Worm (Caenorhabditis elegans) whole organism, mixed stage, embryonic: ENCODE measurements around the gene F14B8.4.

ENCODE experiments used
- M03D4.4 ChIP-seq: sonication (generic microtip); optimal IDR thresholded peaks from 2 replicates; lab custom pipeline; 2017; ENCODE audit warnings: mild to moderate bottlenecking, missing genetic modification characterization, missing compliant biosample characterization
- bed-3 ChIP-seq: fragments of 200-800 bp; sonication (Bioruptor generic); optimal IDR thresholded peaks from 3 replicates; lab custom pipeline; 2018; ENCODE audit warnings: mild to moderate bottlenecking, missing genetic modification characterization, moderate library complexity, missing compliant biosample characterization
- blmp-1 ChIP-seq: fragments of 150-350 bp; optimal IDR thresholded peaks from 2 replicates; lab custom pipeline; 2014; ENCODE audit warnings: missing biosample characterization, missing genetic modification characterization
- ceh-39 ChIP-seq: fragments of 150-350 bp; optimal IDR thresholded peaks from 2 replicates; lab custom pipeline; 2014; ENCODE audit warnings: missing biosample characterization, missing genetic modification characterization
- ceh-43 ChIP-seq: fragments of 200-800 bp; sonication (Bioruptor generic); optimal IDR thresholded peaks from 2 replicates; lab custom pipeline; 2018; ENCODE audit warnings: mild to moderate bottlenecking, missing genetic modification characterization, moderate library complexity, missing compliant biosample characterization
- ceh-83 ChIP-seq: fragments of 200-800 bp; sonication (Bioruptor generic); optimal IDR thresholded peaks from 2 replicates; lab custom pipeline; 2018; ENCODE audit warnings: mild to moderate bottlenecking, missing genetic modification characterization, missing compliant biosample characterization
- ces-1 ChIP-seq: fragments of 150-350 bp; optimal IDR thresholded peaks from 2 replicates; lab custom pipeline; 2014; ENCODE audit warnings: missing biosample characterization, missing genetic modification reagents, missing genetic modification characterization
- cnd-1 ChIP-seq: fragments of 200-800 bp; sonication (Bioruptor generic); optimal IDR thresholded peaks from 2 replicates; lab custom pipeline; 2018; ENCODE audit warnings: mild to moderate bottlenecking, missing genetic modification characterization, missing compliant biosample characterization
- drap-1 ChIP-seq: fragments of 200-800 bp; sonication (Bioruptor generic); optimal IDR thresholded peaks from 3 replicates; lab custom pipeline; 2018; ENCODE audit warnings: mild to moderate bottlenecking, missing genetic modification characterization, missing compliant biosample characterization
- elt-1 ChIP-seq: sonication (generic microtip); optimal IDR thresholded peaks from 2 replicates; lab custom pipeline; 2017; ENCODE audit warnings: missing genetic modification characterization, mild to moderate bottlenecking, missing compliant biosample characterization, antibody characterized with exemption, moderate library complexity, borderline replicate concordance; ENCODE audit not compliant: insufficient read depth
- elt-3 ChIP-seq: fragments of 150-350 bp; optimal IDR thresholded peaks from 2 replicates; lab custom pipeline; 2014; ENCODE audit warnings: missing biosample characterization, missing genetic modification characterization
- flh-1 ChIP-seq: fragments of 200-800 bp; sonication (Bioruptor generic); optimal IDR thresholded peaks from 2 replicates; lab custom pipeline; 2018; ENCODE audit warnings: mild to moderate bottlenecking, missing genetic modification characterization, moderate library complexity, missing compliant biosample characterization
- ham-2 ChIP-seq: fragments of 200-800 bp; sonication (Bioruptor generic); optimal IDR thresholded peaks from 2 replicates; lab custom pipeline; 2018; ENCODE audit warnings: mild to moderate bottlenecking, missing genetic modification characterization, missing compliant biosample characterization
- hlh-1 ChIP-seq: fragments of 150-350 bp; optimal IDR thresholded peaks from 2 replicates; lab custom pipeline; 2014; ENCODE audit warnings: missing biosample characterization, missing genetic modification reagents, missing genetic modification characterization
- lin-13 ChIP-seq: fragments of 150-350 bp; optimal IDR thresholded peaks from 2 replicates; lab custom pipeline; 2014; ENCODE audit warnings: missing biosample characterization, missing genetic modification characterization
- lin-32 ChIP-seq: fragments of 200-800 bp; sonication (Bioruptor generic); optimal IDR thresholded peaks from 2 replicates; lab custom pipeline; 2018; ENCODE audit warnings: mild to moderate bottlenecking, missing genetic modification characterization, missing compliant biosample characterization
- lsy-2 ChIP-seq: fragments of 150-350 bp; optimal IDR thresholded peaks from 2 replicates; lab custom pipeline; 2014; ENCODE audit warnings: missing biosample characterization, missing genetic modification characterization
- mab-5 ChIP-seq: fragments of 150-350 bp; optimal IDR thresholded peaks from 2 replicates; lab custom pipeline; 2014; ENCODE audit warnings: missing biosample characterization, missing genetic modification characterization
- mep-1 ChIP-seq: fragments of 150-350 bp; optimal IDR thresholded peaks from 2 replicates; lab custom pipeline; 2017; ENCODE audit warnings: missing biosample characterization, missing genetic modification reagents, missing genetic modification characterization, inconsistent platforms
- mls-2 ChIP-seq: sonication (generic microtip); optimal IDR thresholded peaks from 2 replicates; lab custom pipeline; 2016; ENCODE audit warnings: mild to moderate bottlenecking, missing genetic modification characterization, moderate library complexity, missing compliant biosample characterization
- nhr-12 ChIP-seq: fragments of 150-350 bp; optimal IDR thresholded peaks from 2 replicates; lab custom pipeline; 2014; ENCODE audit warnings: missing biosample characterization, missing genetic modification characterization
- nhr-2 ChIP-seq: fragments of 150-350 bp; optimal IDR thresholded peaks from 2 replicates; lab custom pipeline; 2014; ENCODE audit warnings: missing biosample characterization, missing genetic modification characterization
- nhr-237 ChIP-seq: fragments of 150-350 bp; optimal IDR thresholded peaks from 2 replicates; lab custom pipeline; 2014; ENCODE audit warnings: missing biosample characterization, missing genetic modification characterization
- nhr-28 ChIP-seq: fragments of 150-350 bp; optimal IDR thresholded peaks from 2 replicates; lab custom pipeline; 2014; ENCODE audit warnings: missing biosample characterization, missing genetic modification characterization
- nhr-76 ChIP-seq: sonication (generic microtip); optimal IDR thresholded peaks from 2 replicates; lab custom pipeline; 2017; ENCODE audit warnings: missing biosample characterization, missing genetic modification characterization
- pha-4 ChIP-seq: fragments of 150-350 bp; optimal IDR thresholded peaks from 2 replicates; lab custom pipeline; 2018; ENCODE audit warnings: missing biosample characterization, missing genetic modification reagents, missing genetic modification characterization
- sem-2 ChIP-seq: fragments of 200-800 bp; sonication (Bioruptor generic); optimal IDR thresholded peaks from 2 replicates; lab custom pipeline; 2018; ENCODE audit warnings: mild to moderate bottlenecking, missing genetic modification characterization, missing compliant biosample characterization
- snpc-4 ChIP-seq: fragments of 150-350 bp; optimal IDR thresholded peaks from 2 replicates; lab custom pipeline; 2014; ENCODE audit warnings: missing biosample characterization, missing genetic modification characterization
- sptf-1 ChIP-seq: sonication (generic microtip); optimal IDR thresholded peaks from 2 replicates; lab custom pipeline; 2017; ENCODE audit warnings: mild to moderate bottlenecking, missing genetic modification characterization, moderate library complexity, missing compliant biosample characterization
- tbx-8 ChIP-seq: fragments of 200-800 bp; sonication (Bioruptor generic); optimal IDR thresholded peaks from 2 replicates; lab custom pipeline; 2018; ENCODE audit warnings: mild to moderate bottlenecking, missing genetic modification characterization, moderate library complexity, missing compliant biosample characterization
- unc-120 ChIP-seq: sonication (generic microtip); optimal IDR thresholded peaks from 2 replicates; lab custom pipeline; 2017; ENCODE audit warnings: missing genetic modification characterization, missing compliant biosample characterization; ENCODE audit not compliant: poor library complexity, severe bottlenecking
- unc-39 ChIP-seq: fragments of 150-350 bp; optimal IDR thresholded peaks from 2 replicates; lab custom pipeline; 2014; ENCODE audit warnings: missing biosample characterization, missing genetic modification characterization
- unc-62 ChIP-seq: fragments of 150-350 bp; optimal IDR thresholded peaks from 2 replicates; lab custom pipeline; 2014; ENCODE audit warnings: missing biosample characterization, missing genetic modification reagents, missing genetic modification characterization
- zip-8 ChIP-seq: fragments of 150-350 bp; optimal IDR thresholded peaks from 2 replicates; lab custom pipeline; 2014; ENCODE audit warnings: missing biosample characterization, missing genetic modification characterization
- ztf-11 ChIP-seq: fragments of 150-350 bp; optimal IDR thresholded peaks from 2 replicates; lab custom pipeline; 2014; ENCODE audit warnings: missing biosample characterization, missing genetic modification characterization

Gene F14B8.4

DNA sequence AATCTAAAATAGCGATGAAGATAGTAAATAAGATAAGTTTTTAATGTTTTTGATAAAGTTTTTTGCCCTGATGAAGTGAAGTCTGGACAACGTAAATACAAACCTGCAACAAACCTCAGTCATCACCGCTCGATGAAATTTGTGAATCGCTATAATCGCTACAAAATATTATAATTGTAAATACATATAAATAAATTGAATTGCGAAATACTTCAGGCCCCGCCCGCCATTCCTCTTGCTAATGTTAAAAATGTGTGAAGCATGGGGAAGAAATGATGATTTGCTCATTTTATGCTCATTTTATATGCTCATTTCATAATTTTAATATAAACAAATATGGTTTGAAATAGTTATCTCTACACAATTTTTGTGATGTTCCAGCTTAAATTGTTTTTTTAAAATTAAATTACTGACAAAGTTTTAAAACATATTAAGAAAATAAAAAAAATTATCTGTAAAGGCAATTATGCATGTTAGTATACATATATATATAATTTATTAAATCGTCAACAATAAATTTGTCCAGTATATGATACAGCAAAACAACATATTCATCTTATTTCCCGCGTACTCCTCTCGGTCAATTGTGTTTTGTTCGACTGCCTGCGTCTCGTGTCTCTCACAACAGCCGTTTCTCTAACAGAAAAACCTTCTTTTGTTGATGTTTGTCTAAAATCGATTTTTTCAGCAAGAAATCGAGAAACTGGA is 4.5 kb upstream of the F14B8.4 start, which contains the start of gene sid-5:
sid-5 (plus strand) TSS at position 658 of the 708 bp plus-strand sequence.
- no peak for TF ChIP-seq sem-2 (GFP tag; lab: Kevin White, UChicago)
- peak; percentile 56 for TF ChIP-seq hlh-1 (tag; lab: Kevin White, UChicago)
- TF ChIP-seq, all 35 proteins: peak for 1

DNA sequence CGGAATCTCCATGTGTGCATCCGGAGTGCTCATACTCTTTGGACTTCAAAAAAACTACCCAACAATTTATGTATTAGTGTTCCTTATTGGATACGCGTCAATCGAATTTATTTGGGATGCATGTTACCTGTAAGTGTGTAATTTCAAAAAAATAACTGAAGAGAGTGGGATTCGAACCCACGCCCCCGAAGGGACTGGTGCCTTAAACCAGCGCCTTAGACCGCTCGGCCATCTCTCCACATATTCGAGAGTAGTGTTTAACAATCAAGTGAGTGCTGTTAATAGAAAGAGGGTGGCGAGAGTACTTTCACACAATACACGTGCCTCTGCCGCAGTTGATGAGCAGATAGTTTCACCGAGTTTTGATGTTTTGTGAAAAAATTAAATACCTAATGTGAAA is 3.2 kb upstream of the F14B8.4 start:
- TF ChIP-seq pha-4 (tag; lab: Kevin White, UChicago) (no peak), nhr-76 (tag; lab: Kevin White, UChicago) (no peak), snpc-4 (tag; lab: Kevin White, UChicago) (no peak), mab-5 (tag; lab: Kevin White, UChicago) (no peak), tbx-8 (GFP tag; lab: Kevin White, UChicago) (peak; percentile 48), mls-2 (tag; lab: Kevin White, UChicago) (no peak), ztf-11 (no peak), nhr-2 (tag; lab: Kevin White, UChicago) (no peak), sptf-1 (peak; percentile 87), unc-39 (no peak), bed-3 (peak; percentile 62), ceh-83 (peak; percentile 84), lsy-2 (tag; lab: Kevin White, UChicago) (no peak), nhr-237 (tag; lab: Kevin White, UChicago) (no peak), cnd-1 (peak; percentile 75), ceh-39 (tag; lab: Kevin White, UChicago) (no peak), sem-2 (GFP tag; lab: Kevin White, UChicago) (peak; percentile 15), elt-1 (no peak), nhr-12 (tag; lab: Kevin White, UChicago) (no peak), mep-1 (tag; lab: Kevin White, UChicago) (no peak), unc-62 (GFP tag; lab: Kevin White, UChicago) (peak; percentile 20), flh-1 (GFP tag; lab: Kevin White, UChicago) (peak; percentile 9), lin-13 (tag; lab: Kevin White, UChicago) (no peak), nhr-28 (tag; lab: Kevin White, UChicago) (no peak), ham-2 (GFP tag; lab: Kevin White, UChicago) (peak; percentile 37), unc-120 (tag; lab: Kevin White, UChicago) (peak; percentile 87), ces-1 (GFP tag; lab: Kevin White, UChicago) (peak; percentile 7), zip-8 (tag; lab: Kevin White, UChicago) (no peak), drap-1 (GFP tag; lab: Kevin White, UChicago) (peak; percentile 84), hlh-1 (tag; lab: Kevin White, UChicago) (no peak), ceh-43 (peak; percentile 57), M03D4.4 (peak; percentile 72), elt-3 (no peak), blmp-1 (tag; lab: Kevin White, UChicago) (peak; percentile 2), lin-32 (GFP tag; lab: Kevin White, UChicago) (peak; percentile 43)

DNA sequence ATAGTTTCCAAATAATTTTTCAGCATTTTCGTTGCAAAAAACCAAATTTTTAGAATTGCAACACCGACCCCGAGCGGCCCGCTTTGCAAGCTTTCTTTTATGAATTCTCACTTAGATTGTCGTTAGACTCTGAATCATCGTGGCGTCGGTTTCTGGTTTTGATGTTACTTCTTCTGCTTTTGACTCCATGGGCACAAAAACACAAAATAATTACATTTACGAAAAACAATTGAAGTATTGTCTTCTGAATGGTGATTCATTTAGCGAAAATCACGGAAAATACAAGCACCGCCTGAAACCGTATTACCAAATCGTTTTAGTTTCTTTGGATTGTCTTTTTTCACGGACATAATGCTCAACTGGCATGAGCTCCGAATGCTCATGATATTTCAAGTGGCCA is 1.3 kb upstream of the F14B8.4 start, which contains the start of gene pes-23:
pes-23 (plus strand) TSS at position 301 of the 400 bp plus-strand sequence.
- TF ChIP-seq snpc-4 (tag; lab: Kevin White, UChicago) (no peak), ceh-39 (tag; lab: Kevin White, UChicago) (no peak), nhr-237 (tag; lab: Kevin White, UChicago) (no peak), unc-39 (no peak), sptf-1 (no peak)

ce11 chrX:6894104-6894503 is 5.6 kb downstream of the F14B8.4 start:
- TF ChIP-seq lin-32 (GFP tag; lab: Kevin White, UChicago) (no peak), mab-5 (tag; lab: Kevin White, UChicago) (peak; percentile 43), unc-120 (tag; lab: Kevin White, UChicago) (peak; percentile 56), ham-2 (GFP tag; lab: Kevin White, UChicago) (no peak), unc-39 (no peak), ztf-11 (no peak), unc-62 (GFP tag; lab: Kevin White, UChicago) (peak; percentile 95)
